Fruit fly (Drosophila melanogaster) whole organism, embryonic: ENCODE data around the gene CG31038.

ENCODE experiments used
- Awh ChIP-seq: fragments of 200-800 bp; sonication (Bioruptor generic); IDR thresholded peaks from 2 replicates; pipeline ENCODE4, ENCODE4 v1.3.6; 2022; ENCODE audit warnings: missing biosample characterization, missing genetic modification characterization
- B-H2 ChIP-seq: fragments of 200-800 bp; sonication (Bioruptor generic); optimal IDR thresholded peaks from 2 replicates; lab custom pipeline; 2018; ENCODE audit warnings: missing biosample characterization, mild to moderate bottlenecking, missing genetic modification characterization
- CG12155 ChIP-seq: fragments of 200-800 bp; sonication (Bioruptor generic); optimal IDR thresholded peaks from 3 replicates; lab custom pipeline; 2016; ENCODE audit warnings: missing biosample characterization, missing genetic modification characterization
- CG12236 ChIP-seq: fragments of 200-800 bp; sonication (Bioruptor generic); optimal IDR thresholded peaks from 2 replicates; lab custom pipeline; 2016; ENCODE audit warnings: missing biosample characterization, missing genetic modification characterization
- CG13296 ChIP-seq: fragments of 200-800 bp; sonication (Bioruptor generic); optimal IDR thresholded peaks from 3 replicates; lab custom pipeline; 2018; ENCODE audit warnings: missing biosample characterization, mild to moderate bottlenecking, missing genetic modification characterization
- CG13775 ChIP-seq: fragments of 200-800 bp; sonication (Bioruptor generic); optimal IDR thresholded peaks from 3 replicates; lab custom pipeline; 2017; ENCODE audit warnings: missing biosample characterization, mild to moderate bottlenecking, missing genetic modification characterization
- CG1832 ChIP-seq: fragments of 200-800 bp; sonication (Bioruptor generic); optimal IDR thresholded peaks from 2 replicates; lab custom pipeline; 2017; ENCODE audit warnings: missing biosample characterization, mild to moderate bottlenecking, missing genetic modification characterization, inconsistent platforms
- CG18619 ChIP-seq: fragments of 200-800 bp; sonication (Bioruptor generic); optimal IDR thresholded peaks from 3 replicates; lab custom pipeline; 2017; ENCODE audit warnings: missing biosample characterization, mild to moderate bottlenecking, missing genetic modification characterization
- CG2889 ChIP-seq: fragments of 200-800 bp; sonication (Bioruptor generic); IDR thresholded peaks from 3 replicates; pipeline ENCODE4 v1.3.6; 2022; ENCODE audit warnings: missing biosample characterization, missing genetic modification characterization
- CG30431 ChIP-seq: fragments of 200-800 bp; sonication (Bioruptor generic); optimal IDR thresholded peaks from 2 replicates; lab custom pipeline; 2017; ENCODE audit warnings: missing biosample characterization, missing genetic modification characterization
- CG32767 ChIP-seq: fragments of 200-800 bp; sonication (Bioruptor generic); IDR thresholded peaks from 2 replicates; pipeline ENCODE4 v1.3.6; 2022; ENCODE audit warnings: missing biosample characterization, missing genetic modification characterization
- CG33213 ChIP-seq: fragments of 200-800 bp; sonication (Bioruptor generic); optimal IDR thresholded peaks from 3 replicates; lab custom pipeline; 2016; ENCODE audit warnings: missing biosample characterization, missing genetic modification characterization
- CG3838 ChIP-seq: fragments of 200-800 bp; sonication (Bioruptor generic); optimal IDR thresholded peaks from 3 replicates; lab custom pipeline; 2016; ENCODE audit warnings: missing biosample characterization, missing genetic modification characterization
- CG4360 ChIP-seq: fragments of 200-800 bp; sonication (Bioruptor generic); IDR thresholded peaks from 2 replicates; pipeline ENCODE4 v1.3.6; 2022; ENCODE audit warnings: missing biosample characterization, missing genetic modification characterization
- CG4820 ChIP-seq: fragments of 200-800 bp; sonication (Bioruptor generic); optimal IDR thresholded peaks from 3 replicates; lab custom pipeline; 2016; ENCODE audit warnings: missing biosample characterization, missing genetic modification characterization
- CG4854 ChIP-seq: fragments of 200-800 bp; sonication (Bioruptor generic); optimal IDR thresholded peaks from 2 replicates; lab custom pipeline; 2016; ENCODE audit warnings: missing biosample characterization, missing genetic modification characterization, inconsistent platforms
- CG7839 ChIP-seq: fragments of 200-800 bp; sonication (Bioruptor generic); optimal IDR thresholded peaks from 3 replicates; lab custom pipeline; 2018; ENCODE audit warnings: missing biosample characterization, mild to moderate bottlenecking, missing genetic modification characterization, moderate library complexity
- CG8359 ChIP-seq: fragments of 200-800 bp; sonication (Bioruptor generic); optimal IDR thresholded peaks from 2 replicates; lab custom pipeline; 2017; ENCODE audit warnings: missing biosample characterization, mild to moderate bottlenecking, missing genetic modification characterization, borderline replicate concordance
- CG8388 ChIP-seq: fragments of 200-800 bp; sonication (Bioruptor generic); optimal IDR thresholded peaks from 2 replicates; lab custom pipeline; 2019; ENCODE audit warnings: missing biosample characterization, mild to moderate bottlenecking, missing genetic modification characterization, moderate library complexity
- CG9727 ChIP-seq: fragments of 200-800 bp; sonication (Bioruptor generic); optimal IDR thresholded peaks from 3 replicates; lab custom pipeline; 2017; ENCODE audit warnings: missing biosample characterization, mild to moderate bottlenecking, missing genetic modification characterization
- Camta ChIP-seq: fragments of 200-800 bp; sonication (Bioruptor generic); optimal IDR thresholded peaks from 2 replicates; lab custom pipeline; 2016; ENCODE audit warnings: missing biosample characterization, missing genetic modification characterization
- CoRest ChIP-seq: fragments of 200-800 bp; sonication (Bioruptor generic); optimal IDR thresholded peaks from 3 replicates; lab custom pipeline; 2018; ENCODE audit warnings: missing biosample characterization, mild to moderate bottlenecking, missing genetic modification characterization, moderate library complexity
- E2f2 ChIP-seq: fragments of 200-800 bp; sonication (Bioruptor generic); IDR thresholded peaks from 2 replicates; pipeline ENCODE4 v1.3.6; 2022; ENCODE audit warnings: missing biosample characterization, missing genetic modification characterization
- Hmr ChIP-seq: fragments of 200-800 bp; sonication (Bioruptor generic); optimal IDR thresholded peaks from 3 replicates; lab custom pipeline; 2017; ENCODE audit warnings: mild to moderate bottlenecking, missing biosample characterization, missing genetic modification reagents, missing genetic modification characterization
- Hr51 ChIP-seq, 2 experiments: fragments of 200-800 bp; sonication (Bioruptor generic); optimal IDR thresholded peaks; 2 replicates in 1 of 2; 3 replicates in 1 of 2; lab custom pipeline; 2016 to 2018; ENCODE audit warnings: missing biosample characterization in 2 of 2, missing genetic modification characterization in 2 of 2, mild to moderate bottlenecking in 1 of 2, moderate library complexity in 1 of 2
- Max ChIP-seq: fragments of 200-800 bp; sonication (Bioruptor generic); optimal IDR thresholded peaks from 2 replicates; lab custom pipeline; 2016; ENCODE audit warnings: missing biosample characterization, mild to moderate bottlenecking, missing genetic modification characterization
- Myb ChIP-seq: fragments of 200-800 bp; sonication (Bioruptor generic); optimal IDR thresholded peaks from 2 replicates; lab custom pipeline; 2016; ENCODE audit warnings: missing biosample characterization, missing genetic modification characterization
- Opbp ChIP-seq: fragments of 200-800 bp; sonication (Bioruptor generic); IDR thresholded peaks from 3 replicates; pipeline ENCODE4 v1.3.6; 2022; ENCODE audit warnings: missing biosample characterization, missing genetic modification characterization; ENCODE audit not compliant: partially characterized antibody
- PHDP ChIP-seq: fragments of 200-800 bp; sonication (Bioruptor generic); optimal IDR thresholded peaks from 3 replicates; lab custom pipeline; 2018; ENCODE audit warnings: missing biosample characterization, mild to moderate bottlenecking, missing genetic modification characterization, moderate library complexity
- Ravus ChIP-seq: fragments of 200-800 bp; sonication (Bioruptor generic); IDR thresholded peaks from 2 replicates; pipeline ENCODE4 v1.3.6; 2022; ENCODE audit warnings: missing biosample characterization, missing genetic modification characterization
- Rx ChIP-seq: fragments of 200-800 bp; sonication (Bioruptor generic); IDR thresholded peaks from 2 replicates; pipeline ENCODE4 v1.3.6; 2022; ENCODE audit warnings: missing biosample characterization, missing genetic modification characterization
- bcd ChIP-seq: fragments of 200-800 bp; sonication (Bioruptor generic); optimal IDR thresholded peaks from 2 replicates; lab custom pipeline; 2017; ENCODE audit warnings: missing biosample characterization, mild to moderate bottlenecking, missing genetic modification characterization
- btn ChIP-seq: fragments of 200-800 bp; sonication (Bioruptor generic); optimal IDR thresholded peaks from 2 replicates; lab custom pipeline; 2016; ENCODE audit warnings: missing biosample characterization, missing genetic modification characterization
- cas ChIP-seq: fragments of 200-800 bp; sonication (Bioruptor generic); IDR thresholded peaks from 2 replicates; pipeline ENCODE4 v1.3.6; 2022; ENCODE audit warnings: missing biosample characterization, missing genetic modification characterization
- cato ChIP-seq: fragments of 200-800 bp; sonication (Bioruptor generic); optimal IDR thresholded peaks from 2 replicates; lab custom pipeline; 2016; ENCODE audit warnings: missing biosample characterization, missing genetic modification characterization, borderline replicate concordance
- croc ChIP-seq: fragments of 200-800 bp; sonication (Bioruptor generic); conservative IDR thresholded peaks from 3 replicates; pipeline ENCODE4 v1.3.6; 2022; ENCODE audit warnings: missing biosample characterization, missing genetic modification characterization
- ewg ChIP-seq: fragments of 200-800 bp; sonication (Bioruptor generic); optimal IDR thresholded peaks from 3 replicates; lab custom pipeline; 2017; ENCODE audit warnings: mild to moderate bottlenecking, missing biosample characterization, missing genetic modification reagents, missing genetic modification characterization
- exex ChIP-seq: fragments of 200-800 bp; sonication (Bioruptor generic); optimal IDR thresholded peaks from 4 replicates; lab custom pipeline; 2018; ENCODE audit warnings: missing biosample characterization, mild to moderate bottlenecking, missing genetic modification characterization, moderate library complexity
- gcm2 ChIP-seq: fragments of 200-800 bp; sonication (Bioruptor generic); optimal IDR thresholded peaks from 2 replicates; lab custom pipeline; 2016; ENCODE audit warnings: missing biosample characterization, missing genetic modification characterization
- nom ChIP-seq: fragments of 200-800 bp; sonication (Bioruptor generic); optimal IDR thresholded peaks from 2 replicates; lab custom pipeline; 2017; ENCODE audit warnings: missing biosample characterization, missing genetic modification characterization, mild to moderate bottlenecking, moderate library complexity, missing genetic modification reagents
- pb ChIP-seq: fragments of 200-800 bp; sonication (Bioruptor generic); optimal IDR thresholded peaks from 3 replicates; lab custom pipeline; 2016; ENCODE audit warnings: missing biosample characterization, missing genetic modification characterization
- pita ChIP-seq: fragments of 200-800 bp; sonication (Bioruptor generic); optimal IDR thresholded peaks from 2 replicates; lab custom pipeline; 2017; ENCODE audit warnings: missing biosample characterization, mild to moderate bottlenecking, missing genetic modification characterization
- repo ChIP-seq: fragments of 200-800 bp; sonication (Bioruptor generic); optimal IDR thresholded peaks from 2 replicates; lab custom pipeline; 2016; ENCODE audit warnings: missing biosample characterization, missing genetic modification characterization
- sc ChIP-seq, 3 experiments: fragments of >200 bp in 2 of 3; fragments of 200-800 bp in 1 of 3; sonication (Bioruptor generic) in 1 of 3; optimal IDR thresholded peaks; 2 replicates in 2 of 3; 3 replicates in 1 of 3; lab custom pipeline; 2017; ENCODE audit warnings: mild to moderate bottlenecking in 1 of 3, missing biosample characterization in 1 of 3, missing genetic modification characterization in 1 of 3, missing genetic modification reagents in 1 of 3
- sens-2 ChIP-seq: fragments of 200-800 bp; sonication (Bioruptor generic); IDR thresholded peaks from 2 replicates; pipeline ENCODE4 v1.3.6; 2022; ENCODE audit warnings: missing biosample characterization, missing genetic modification characterization
- seq ChIP-seq: fragments of 200-800 bp; sonication (Bioruptor generic); IDR thresholded peaks from 2 replicates; pipeline ENCODE4 v1.3.6; 2022; ENCODE audit warnings: missing biosample characterization, missing genetic modification characterization
- sob ChIP-seq: fragments of 200-800 bp; sonication (Bioruptor generic); IDR thresholded peaks from 2 replicates; pipeline ENCODE4 v1.3.6; 2022; ENCODE audit warnings: missing biosample characterization, missing genetic modification characterization
- sug ChIP-seq: fragments of 200-800 bp; optimal IDR thresholded peaks from 2 replicates; lab custom pipeline; 2019; ENCODE audit warnings: missing biosample characterization, mild to moderate bottlenecking, missing genetic modification characterization, moderate library complexity
- tio ChIP-seq: fragments of 200-800 bp; sonication (Bioruptor generic); optimal IDR thresholded peaks from 2 replicates; lab custom pipeline; 2017; ENCODE audit warnings: missing biosample characterization, missing genetic modification characterization, inconsistent platforms
- trem ChIP-seq: fragments of 200-800 bp; optimal IDR thresholded peaks from 3 replicates; lab custom pipeline; 2019; ENCODE audit warnings: missing biosample characterization, mild to moderate bottlenecking, missing genetic modification characterization, moderate library complexity
- ttk ChIP-seq: fragments of 200-800 bp; sonication (Bioruptor generic); IDR thresholded peaks from 2 replicates; pipeline ENCODE4 v2.1.2; 2022; ENCODE audit warnings: missing biosample characterization, missing genetic modification characterization

The CG31038 gene

dm6 chr3R:29859763-29860162 lies 17.1 kb upstream of the CG31038 start:
- TF ChIP-seq sens-2 (GFP tag; lab: Robert Waterston, UW) (peak; percentile 38; the same call in 1 of the 2 replicates), CG7839 (tag; lab: Kevin White, UChicago) (no peak), sc (optimal IDR thresholded peaks at IDR 0.05; lab: Kevin White, UChicago) (no peak), sc (GFP tag; optimal IDR thresholded peaks at IDR 0.05; lab: Kevin White, UChicago) (no peak), CG30431 (GFP tag; lab: Kevin White, UChicago) (no peak), CG9727 (GFP tag; lab: Kevin White, UChicago) (peak; percentile 3), pita (no peak), cas (GFP tag; lab: Robert Waterston, UW) (no peak), trem (tag; lab: Kevin White, UChicago) (peak; percentile 19), CG4854 (GFP tag; lab: Kevin White, UChicago) (no peak), Awh (GFP tag; lab: Robert Waterston, UW) (no peak), CG4820 (no peak), gcm2 (no peak), repo (GFP tag; lab: Kevin White, UChicago) (no peak), Myb (GFP tag; lab: Kevin White, UChicago) (peak; percentile 42), CG32767 (GFP tag; lab: Robert Waterston, UW) (no peak), sug (peak; percentile 15), Opbp (GFP tag; lab: Robert Waterston, UW) (0 out of 3 replicates have a peak, but pooled peaks have one; percentile 27), CG33213 (GFP tag; lab: Kevin White, UChicago) (no peak), btn (GFP tag; lab: Kevin White, UChicago) (no peak), E2f2 (peak; percentile 67), Ravus (GFP tag; lab: Robert Waterston, UW) (no peak), CG12236 (GFP tag; lab: Kevin White, UChicago) (no peak), pb (no peak), sob (GFP tag; lab: Robert Waterston, UW) (peak; percentile 74), CG8359 (GFP tag; lab: Kevin White, UChicago) (no peak), CoRest (tag; lab: Kevin White, UChicago) (peak; percentile 64), seq (GFP tag; lab: Robert Waterston, UW) (0 out of 2 replicates have a peak, but pooled peaks have one; percentile 22), CG8388 (GFP tag; lab: Kevin White, UChicago) (peak; percentile 57), CG3838 (GFP tag; lab: Kevin White, UChicago) (no peak), B-H2 (peak; percentile 86), Max (GFP tag; lab: Kevin White, UChicago) (no peak), Hr51 (GFP tag; optimal IDR thresholded peaks at IDR 0.05; lab: Kevin White, UChicago) (no peak), Rx (GFP tag; lab: Robert Waterston, UW) (no peak), CG4360 (no peak), CG12155 (GFP tag; lab: Kevin White, UChicago) (peak; percentile 40), CG13775 (GFP tag; lab: Kevin White, UChicago) (peak; percentile 9), tio (GFP tag; lab: Kevin White, UChicago) (no peak), CG2889 (no peak), PHDP (tag; lab: Kevin White, UChicago) (peak; percentile 54), nom (GFP tag; lab: Kevin White, UChicago) (no peak), exex (tag; lab: Kevin White, UChicago) (no peak), ewg (peak; percentile 6), CG13296 (GFP tag; lab: Kevin White, UChicago) (peak; percentile 73), CG1832 (GFP tag; lab: Kevin White, UChicago) (no peak), CG18619 (GFP tag; lab: Kevin White, UChicago) (peak; percentile 16), Camta (GFP tag; lab: Kevin White, UChicago) (no peak), bcd (GFP tag; lab: Kevin White, UChicago) (peak; percentile 63), croc (GFP tag; lab: Robert Waterston, UW) (no peak), ttk (GFP tag; lab: Robert Waterston, UW) (no peak), Hmr (GFP tag; lab: Kevin White, UChicago) (peak; percentile 61), cato (GFP tag; lab: Kevin White, UChicago) (no peak)
